In genomic region chrII:5292226-5292752, ce11 we compare ENCODE assay signal across 4 worm cellular contexts.
A peak's percentile ranks its signal among the peaks of the same experiment; 100 is the strongest.
TF ChIP-seq lines count a peak whose summit lies in the region.

Gene ZK622.4, plus strand, starts transcription at chrII:5292702.

TF ChIP-seq in whole organism, L2 larva, 48 proteins besides CTCF, POLR2A, EP300 and RAD21 (continues in another document):
- TF ChIP-seq nhr-11 (tag; optimal IDR thresholded peaks at IDR 0.05; lab: Kevin White, UChicago) (no peak), ztf-11 (tag; optimal IDR thresholded peaks at IDR 0.05; lab: Kevin White, UChicago) (no peak), gmeb-1 (tag; optimal IDR thresholded peaks at IDR 0.05; lab: Kevin White, UChicago) (peak; percentile 50), unc-55 (GFP tag; optimal IDR thresholded peaks at IDR 0.05; lab: Kevin White, UChicago) (peak; percentile 71), nhr-6 (tag; optimal IDR thresholded peaks at IDR 0.05; lab: Kevin White, UChicago) (no peak), sma-9 (GFP tag; optimal IDR thresholded peaks at IDR 0.05; lab: Kevin White, UChicago) (peak; percentile 65), sma-9 (tag; optimal IDR thresholded peaks at IDR 0.05; lab: Kevin White, UChicago) (no peak), ceh-82 (tag; optimal IDR thresholded peaks at IDR 0.05; lab: Kevin White, UChicago) (no peak), fos-1 (tag; optimal IDR thresholded peaks at IDR 0.05; lab: Kevin White, UChicago) (peak; percentile 55), nhr-10 (tag; optimal IDR thresholded peaks at IDR 0.05; lab: Kevin White, UChicago) (no peak), C34F6.9 (tag; optimal IDR thresholded peaks at IDR 0.05; lab: Kevin White, UChicago) (peak; percentile 52), lsy-2 (tag; optimal IDR thresholded peaks at IDR 0.05; lab: Kevin White, UChicago) (peak; percentile 37 to 53), R02D3.7 (tag; optimal IDR thresholded peaks at IDR 0.05; lab: Kevin White, UChicago) (no peak), ztf-1 (GFP tag; conservative IDR thresholded peaks at IDR 0.05; lab: Robert Waterston, UW) (no peak), unc-62 (GFP tag; optimal IDR thresholded peaks at IDR 0.05; lab: Kevin White, UChicago) (no peak), lin-39 (tag; optimal IDR thresholded peaks at IDR 0.05; lab: Kevin White, UChicago) (no peak), sma-3 (GFP tag; optimal IDR thresholded peaks at IDR 0.05; lab: Kevin White, UChicago) (peak; percentile 15), F13H6.1 (tag; optimal IDR thresholded peaks at IDR 0.05; lab: Kevin White, UChicago) (peak; percentile 55), alr-1 (tag; optimal IDR thresholded peaks at IDR 0.05; lab: Kevin White, UChicago) (no peak), mbf-1 (tag; optimal IDR thresholded peaks at IDR 0.05; lab: Kevin White, UChicago) (no peak), lin-13 (GFP tag; optimal IDR thresholded peaks at IDR 0.05; lab: Kevin White, UChicago) (peak; percentile 41), nhr-237 (tag; optimal IDR thresholded peaks at IDR 0.05; lab: Kevin White, UChicago) (no peak), ztf-4 (tag; optimal IDR thresholded peaks at IDR 0.05; lab: Kevin White, UChicago) (peak; percentile 3), zag-1 (tag; optimal IDR thresholded peaks at IDR 0.05; lab: Kevin White, UChicago) (no peak)

TF ChIP-seq in whole organism, L4 larva, 104 proteins besides CTCF, POLR2A, EP300 and RAD21 (continues in another document):
- TF ChIP-seq nhr-48 (tag; optimal IDR thresholded peaks at IDR 0.05; lab: Kevin White, UChicago) (peak; percentile 64), duxl-1 (tag; optimal IDR thresholded peaks at IDR 0.05; lab: Kevin White, UChicago; ENCODE audit: poor library complexity) (peak; percentile 50), F37D6.2 (tag; optimal IDR thresholded peaks at IDR 0.05; lab: Kevin White, UChicago) (peak; percentile 26), hmg-1.1 (GFP tag; IDR thresholded peaks at IDR 0.05; lab: Robert Waterston, UW) (peak; percentile 85), tra-1 (GFP tag; IDR thresholded peaks at IDR 0.05; lab: Robert Waterston, UW) (peak; percentile 69), lir-3 (tag; optimal IDR thresholded peaks at IDR 0.05; lab: Kevin White, UChicago) (peak; percentile 38), spr-1 (tag; optimal IDR thresholded peaks at IDR 0.05; lab: Kevin White, UChicago) (peak; percentile 50), nhr-111 (GFP tag; optimal IDR thresholded peaks at IDR 0.05; lab: Kevin White, UChicago) (no peak), ceh-20 (GFP tag; IDR thresholded peaks at IDR 0.05; lab: Robert Waterston, UW) (0 out of 2 replicates have a peak, but pooled peaks have one; percentile 30), hlh-30 (tag; optimal IDR thresholded peaks at IDR 0.05; lab: Kevin White, UChicago; ENCODE audit: insufficient read depth) (peak; percentile 57), F44E2.7 (GFP tag; IDR thresholded peaks at IDR 0.05; lab: Robert Waterston, UW) (0 out of 2 replicates have a peak, but pooled peaks have one; percentile 34), nhr-28 (tag; optimal IDR thresholded peaks at IDR 0.05; lab: Kevin White, UChicago) (peak; percentile 36), T26A8.4 (GFP tag; IDR thresholded peaks at IDR 0.05; lab: Robert Waterston, UW) (peak; percentile 76; the same call in 1 of the 2 replicates), unc-62 (GFP tag; optimal IDR thresholded peaks at IDR 0.05 in 1 of 2; lab: Kevin White, UChicago) (peak in 1 of 2 experiments; percentile 28), unc-62 (tag; optimal IDR thresholded peaks at IDR 0.05; lab: Kevin White, UChicago) (no peak), aly-2 (tag; optimal IDR thresholded peaks at IDR 0.05; lab: Kevin White, UChicago) (peak; percentile 9), pha-4 (GFP tag; IDR thresholded peaks at IDR 0.05; lab: Robert Waterston, UW) (peak; percentile 88), pha-4 (tag; optimal IDR thresholded peaks at IDR 0.05; lab: Kevin White, UChicago) (no peak), nhr-6 (tag; optimal IDR thresholded peaks at IDR 0.05; lab: Kevin White, UChicago) (no peak), dmd-6 (GFP tag; IDR thresholded peaks at IDR 0.05; lab: Robert Waterston, UW) (peak; percentile 32; the same call in 1 of the 2 replicates), F49E8.2 (tag; optimal IDR thresholded peaks at IDR 0.05; lab: Kevin White, UChicago; ENCODE audit: borderline replicate concordance) (peak; percentile 59), dve-1 (tag; optimal IDR thresholded peaks at IDR 0.05; lab: Kevin White, UChicago; ENCODE audit: insufficient read depth) (peak; percentile 67)

TF ChIP-seq in whole organism, late embryonic, 69 proteins besides CTCF, POLR2A, EP300 and RAD21 (continues in another document):
- TF ChIP-seq fkh-6 (tag; optimal IDR thresholded peaks at IDR 0.05; lab: Kevin White, UChicago) = peak; percentile 87
- peak; percentile 38 for TF ChIP-seq hlh-15 (tag; optimal IDR thresholded peaks at IDR 0.05; lab: Kevin White, UChicago)
- TF ChIP-seq ama-1 (optimal IDR thresholded peaks at IDR 0.05; lab: Kevin White, UChicago) = no peak
- peak; percentile 67 for TF ChIP-seq C08G9.2 (tag; optimal IDR thresholded peaks at IDR 0.05; lab: Kevin White, UChicago)
- peak; percentile 22 for TF ChIP-seq lim-6 (tag; optimal IDR thresholded peaks at IDR 0.05; lab: Kevin White, UChicago)
- peak; percentile 69 for TF ChIP-seq sox-2 (GFP tag; IDR thresholded peaks at IDR 0.05; lab: Robert Waterston, UW)
- TF ChIP-seq C38D4.7 (GFP tag; optimal IDR thresholded peaks at IDR 0.05; lab: Kevin White, UChicago) = peak; percentile 83
- peak; percentile 54 for TF ChIP-seq rnt-1 (tag; optimal IDR thresholded peaks at IDR 0.05; lab: Kevin White, UChicago)
- TF ChIP-seq hlh-8 (tag; optimal IDR thresholded peaks at IDR 0.05; lab: Kevin White, UChicago) = no peak
- no peak for TF ChIP-seq pha-4 (tag; optimal IDR thresholded peaks at IDR 0.05; lab: Kevin White, UChicago)
- TF ChIP-seq ceh-48 (tag; optimal IDR thresholded peaks at IDR 0.05; lab: Kevin White, UChicago) = peak; percentile 65
- TF ChIP-seq nhr-232 (tag; optimal IDR thresholded peaks at IDR 0.05; lab: Kevin White, UChicago) = peak; percentile 76
- peak; percentile 80 for TF ChIP-seq eyg-1 (tag; optimal IDR thresholded peaks at IDR 0.05; lab: Kevin White, UChicago)
- peak; percentile 82 for TF ChIP-seq ceh-34 (tag; optimal IDR thresholded peaks at IDR 0.05; lab: Kevin White, UChicago)
- peak; percentile 72 for TF ChIP-seq tbx-2 (tag; optimal IDR thresholded peaks at IDR 0.05; lab: Kevin White, UChicago)
- peak; percentile 85 for TF ChIP-seq sox-4 (tag; optimal IDR thresholded peaks at IDR 0.05; lab: Kevin White, UChicago)
- no peak for TF ChIP-seq pag-3 (tag; optimal IDR thresholded peaks at IDR 0.05; lab: Kevin White, UChicago; ENCODE audit: borderline replicate concordance)
- TF ChIP-seq K09A11.1 (tag; optimal IDR thresholded peaks at IDR 0.05; lab: Kevin White, UChicago; ENCODE audit: insufficient read depth) = peak; percentile 69
- TF ChIP-seq ceh-19 (GFP tag; optimal IDR thresholded peaks at IDR 0.05; lab: Kevin White, UChicago) = peak; percentile 81
- peak; percentile 6 for TF ChIP-seq ets-4 (tag; optimal IDR thresholded peaks at IDR 0.05; lab: Kevin White, UChicago)
- peak; percentile 79 for TF ChIP-seq dmd-4 (tag; optimal IDR thresholded peaks at IDR 0.05; lab: Kevin White, UChicago; ENCODE audit: borderline replicate concordance)
- no peak for TF ChIP-seq tbx-7 (tag; optimal IDR thresholded peaks at IDR 0.05; lab: Kevin White, UChicago)
- peak; percentile 72 for TF ChIP-seq sdc-2 (tag; optimal IDR thresholded peaks at IDR 0.05; lab: Kevin White, UChicago)
- peak; percentile 85 for TF ChIP-seq che-1 (tag; optimal IDR thresholded peaks at IDR 0.05; lab: Kevin White, UChicago)
- TF ChIP-seq ceh-9 (tag; optimal IDR thresholded peaks at IDR 0.05; lab: Kevin White, UChicago) = no peak

TF ChIP-seq in whole organism, mixed stage, embryonic, 35 proteins besides CTCF, POLR2A, EP300 and RAD21 (continues in another document):
- peak; percentile 49 for TF ChIP-seq nhr-237 (tag; optimal IDR thresholded peaks at IDR 0.05; lab: Kevin White, UChicago)
- TF ChIP-seq hlh-1 (tag; optimal IDR thresholded peaks at IDR 0.05; lab: Kevin White, UChicago) = no peak
- no peak for TF ChIP-seq lin-13 (tag; optimal IDR thresholded peaks at IDR 0.05; lab: Kevin White, UChicago)
- no peak for TF ChIP-seq elt-3 (tag; optimal IDR thresholded peaks at IDR 0.05; lab: Kevin White, UChicago)
- TF ChIP-seq mls-2 (tag; optimal IDR thresholded peaks at IDR 0.05; lab: Kevin White, UChicago) = peak; percentile 90
- peak; percentile 78 for TF ChIP-seq lin-32 (GFP tag; optimal IDR thresholded peaks at IDR 0.05; lab: Kevin White, UChicago)
- TF ChIP-seq nhr-28 (tag; optimal IDR thresholded peaks at IDR 0.05; lab: Kevin White, UChicago) = peak; percentile 80
- TF ChIP-seq ham-2 (GFP tag; optimal IDR thresholded peaks at IDR 0.05; lab: Kevin White, UChicago) = peak; percentile 91
- TF ChIP-seq drap-1 (GFP tag; optimal IDR thresholded peaks at IDR 0.05; lab: Kevin White, UChicago) = peak; percentile 89
- peak; percentile 77 for TF ChIP-seq tbx-8 (GFP tag; optimal IDR thresholded peaks at IDR 0.05; lab: Kevin White, UChicago)
- peak; percentile 81 for TF ChIP-seq ceh-43 (GFP tag; optimal IDR thresholded peaks at IDR 0.05; lab: Kevin White, UChicago)
- no peak for TF ChIP-seq zip-8 (tag; optimal IDR thresholded peaks at IDR 0.05; lab: Kevin White, UChicago)
- peak; percentile 5 for TF ChIP-seq pha-4 (tag; optimal IDR thresholded peaks at IDR 0.05; lab: Kevin White, UChicago)
- TF ChIP-seq elt-1 (tag; optimal IDR thresholded peaks at IDR 0.05; lab: Kevin White, UChicago; ENCODE audit: borderline replicate concordance, insufficient read depth) = no peak
- peak; percentile 8 for TF ChIP-seq blmp-1 (tag; optimal IDR thresholded peaks at IDR 0.05; lab: Kevin White, UChicago)
- peak; percentile 27 for TF ChIP-seq ces-1 (GFP tag; optimal IDR thresholded peaks at IDR 0.05; lab: Kevin White, UChicago)
- peak; percentile 90 for TF ChIP-seq cnd-1 (tag; optimal IDR thresholded peaks at IDR 0.05; lab: Kevin White, UChicago)
- TF ChIP-seq ztf-11 (tag; optimal IDR thresholded peaks at IDR 0.05; lab: Kevin White, UChicago) = peak; percentile 20
- peak; percentile 88 for TF ChIP-seq M03D4.4 (tag; optimal IDR thresholded peaks at IDR 0.05; lab: Kevin White, UChicago)
- TF ChIP-seq sem-2 (GFP tag; optimal IDR thresholded peaks at IDR 0.05; lab: Kevin White, UChicago) = peak; percentile 84
- peak; percentile 71 for TF ChIP-seq bed-3 (GFP tag; optimal IDR thresholded peaks at IDR 0.05; lab: Kevin White, UChicago)
- peak; percentile 46 for TF ChIP-seq unc-62 (GFP tag; optimal IDR thresholded peaks at IDR 0.05; lab: Kevin White, UChicago)
- peak; percentile 62 for TF ChIP-seq flh-1 (GFP tag; optimal IDR thresholded peaks at IDR 0.05; lab: Kevin White, UChicago)
- TF ChIP-seq mep-1 (tag; optimal IDR thresholded peaks at IDR 0.05; lab: Kevin White, UChicago) = peak; percentile 69
- TF ChIP-seq snpc-4 (tag; optimal IDR thresholded peaks at IDR 0.05; lab: Kevin White, UChicago) = no peak
- no peak for TF ChIP-seq mab-5 (tag; optimal IDR thresholded peaks at IDR 0.05; lab: Kevin White, UChicago)
- TF ChIP-seq unc-120 (tag; optimal IDR thresholded peaks at IDR 0.05; lab: Kevin White, UChicago; ENCODE audit: poor library complexity, severe bottlenecking) = peak; percentile 91
- no peak for TF ChIP-seq lsy-2 (tag; optimal IDR thresholded peaks at IDR 0.05; lab: Kevin White, UChicago)
- peak; percentile 93 for TF ChIP-seq sptf-1 (tag; optimal IDR thresholded peaks at IDR 0.05; lab: Kevin White, UChicago)
